Worm (Caenorhabditis elegans): Measurements from ENCODE around the gene cct-8.
A peak's percentile ranks its signal among the peaks of the same experiment; 100 is the strongest.

cct-8 gene

ce11 chrIV:1053989-1054388 lies 39.7 kb downstream of the cct-8 start:
- TF ChIP-seq egrh-3 (GFP tag; IDR thresholded peaks at IDR 0.05) (peak; percentile 77; the same call in 1 of the 2 replicates), sptf-2 (GFP tag; optimal IDR thresholded peaks at IDR 0.05) (no peak), zfh-2 (GFP tag; conservative IDR thresholded peaks at IDR 0.05) (peak; percentile 85)

ce11 chrIV:1051636-1052133 lies 42.0 kb downstream of the cct-8 start, which contains the start of gene Y55F3AM.21:
Gene Y55F3AM.21, minus strand, starts transcription at chrIV:1051686.
- TF ChIP-seq F33H1.4 (GFP tag; IDR thresholded peaks at IDR 0.05) (peak; percentile 75), lsl-1 (GFP tag; optimal IDR thresholded peaks at IDR 0.05) (peak; percentile 40), xnd-1 (tag; optimal IDR thresholded peaks at IDR 0.05) (peak; percentile 61), madf-6 (GFP tag; IDR thresholded peaks at IDR 0.05) (peak; percentile 64), attf-3 (GFP tag; conservative IDR thresholded peaks at IDR 0.05) (0 out of 2 replicates have a peak, but pooled peaks have one; percentile 24)

ce11 chrIV:1046996-1047395 lies 46.7 kb downstream of the cct-8 start:
- no peak for TF ChIP-seq ztf-18 (tag; optimal IDR thresholded peaks at IDR 0.05)
- TF ChIP-seq mcd-1 (GFP tag; IDR thresholded peaks at IDR 0.05) = no peak
- TF ChIP-seq cebp-1 (GFP tag; IDR thresholded peaks at IDR 0.05) = no peak
- TF ChIP-seq cebp-1 (tag; optimal IDR thresholded peaks at IDR 0.05) = no peak
- TF ChIP-seq nfyb-1 (GFP tag; IDR thresholded peaks at IDR 0.05) = no peak
- no peak for TF ChIP-seq B0261.1 (tag; optimal IDR thresholded peaks at IDR 0.05)
- TF ChIP-seq ceh-100 (GFP tag; IDR thresholded peaks at IDR 0.05) = no peak
- TF ChIP-seq ceh-79 (tag; optimal IDR thresholded peaks at IDR 0.05) = no peak
- TF ChIP-seq B0336.3 (GFP tag; IDR thresholded peaks at IDR 0.05) = no peak
- TF ChIP-seq nhr-179 (tag; optimal IDR thresholded peaks at IDR 0.05) = no peak
- TF ChIP-seq Y95B8A.8 (GFP tag; IDR thresholded peaks at IDR 0.05) = no peak
- TF ChIP-seq madf-3 (GFP tag; IDR thresholded peaks at IDR 0.05) = no peak
- no peak for TF ChIP-seq B0019.2 (GFP tag; conservative IDR thresholded peaks at IDR 0.05)
- no peak for TF ChIP-seq somi-1 (GFP tag; optimal IDR thresholded peaks at IDR 0.05)
- no peak for TF ChIP-seq him-1 (tag; optimal IDR thresholded peaks at IDR 0.05)
- no peak for TF ChIP-seq hlh-12 (tag; optimal IDR thresholded peaks at IDR 0.05)
- TF ChIP-seq K12H6.12 (tag; optimal IDR thresholded peaks at IDR 0.05) = no peak
- no peak for TF ChIP-seq unc-130 (GFP tag; optimal IDR thresholded peaks at IDR 0.05)

DNA sequence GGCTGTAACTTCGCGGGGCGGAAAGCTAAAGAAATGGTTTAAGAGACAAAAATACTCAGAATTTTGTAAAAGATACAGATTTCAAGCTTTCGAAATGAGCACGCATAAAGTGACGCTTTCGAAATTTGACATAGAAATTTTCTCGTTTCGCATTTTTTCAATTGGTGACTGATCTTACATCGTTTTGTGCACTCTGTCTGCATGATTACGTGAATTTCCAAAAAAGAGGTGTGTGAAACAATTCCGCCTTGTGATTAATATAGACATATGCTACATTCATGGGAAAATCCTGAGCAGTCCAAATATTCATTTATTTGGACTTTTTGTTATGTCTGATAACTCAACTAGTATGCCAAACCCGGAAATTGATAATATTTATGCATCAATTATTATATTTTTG lies 48.0 kb downstream of the cct-8 start, which contains the start of gene srx-12:
TSS of gene srx-12 (plus strand) at position 301 of the 400 bp plus-strand sequence.
- no peak for TF ChIP-seq nfya-2 (GFP tag; IDR thresholded peaks at IDR 0.05)
- TF ChIP-seq nhr-27 (tag; optimal IDR thresholded peaks at IDR 0.05) = no peak
- no peak for TF ChIP-seq lin-35 (GFP tag; optimal IDR thresholded peaks at IDR 0.05)
- no peak for TF ChIP-seq sdz-38 (tag; optimal IDR thresholded peaks at IDR 0.05)
- no peak for TF ChIP-seq lin-26 (GFP tag; IDR thresholded peaks at IDR 0.05)
- no peak for TF ChIP-seq ekl-4 (GFP tag; IDR thresholded peaks at IDR 0.05)
- no peak for TF ChIP-seq hmg-20 (GFP tag; IDR thresholded peaks at IDR 0.05)
- no peak for TF ChIP-seq C17E4.6 (GFP tag; IDR thresholded peaks at IDR 0.05)
- TF ChIP-seq nhr-179 (tag; optimal IDR thresholded peaks at IDR 0.05) = no peak
- TF ChIP-seq lir-1 (GFP tag; conservative IDR thresholded peaks at IDR 0.05) = no peak
- TF ChIP-seq zfh-2 (GFP tag; conservative IDR thresholded peaks at IDR 0.05) = no peak
- no peak for TF ChIP-seq F10E7.11 (tag; optimal IDR thresholded peaks at IDR 0.05)
- no peak for TF ChIP-seq attf-5 (GFP tag; optimal IDR thresholded peaks at IDR 0.05)

All from whole organism, young adult.